Fruit fly (Drosophila melanogaster): ENCODE data around the gene CG1275.

Gene CG1275

dm6 chr3L:2243846-2244528 is 13.2 kb downstream of the CG1275 start, which contains the start of gene CG32301 (continued):
- TF ChIP-seq CG15514 (GFP tag; optimal IDR thresholded peaks at IDR 0.05): peak; percentile 43
- no peak for TF ChIP-seq tio (GFP tag; optimal IDR thresholded peaks at IDR 0.05)
- no peak for TF ChIP-seq Dref (GFP tag; IDR thresholded peaks at IDR 0.05)

dm6 chr3L:2237543-2238233 is 19.5 kb downstream of the CG1275 start, which contains the start of gene ACXD:
Gene ACXD, plus strand, starts transcription at chr3L:2237608.
- TF ChIP-seq CG17568 (GFP tag; optimal IDR thresholded peaks at IDR 0.05) (no peak), CG1792 (GFP tag; optimal IDR thresholded peaks at IDR 0.05) (no peak), CG5245 (GFP tag; optimal IDR thresholded peaks at IDR 0.05) (no peak), sd (tag; optimal IDR thresholded peaks at IDR 0.05) (peak; percentile 14), pan (optimal IDR thresholded peaks at IDR 0.05) (no peak), pan (GFP tag; optimal IDR thresholded peaks at IDR 0.05 in 1 of 2, IDR thresholded peaks at IDR 0.05 in 1 of 2) (peak in 1 of 2 experiments; percentile 32), CG7963 (GFP tag; IDR thresholded peaks at IDR 0.05; ENCODE audit: partially characterized antibody) (0 out of 3 replicates have a peak, but pooled peaks have one; percentile 20), cwo (GFP tag; optimal IDR thresholded peaks at IDR 0.05) (peak; percentile 9), Hey (tag; optimal IDR thresholded peaks at IDR 0.05) (peak; percentile 6), sug (tag; optimal IDR thresholded peaks at IDR 0.05) (peak; percentile 47), Lhr (GFP tag; optimal IDR thresholded peaks at IDR 0.05) (no peak), CG14667 (GFP tag; IDR thresholded peaks at IDR 0.05) (no peak), CG7745 (tag; optimal IDR thresholded peaks at IDR 0.05) (peak; percentile 88), Jarid2 (GFP tag; optimal IDR thresholded peaks at IDR 0.05) (peak; percentile 72), Nf-YA (GFP tag; IDR thresholded peaks at IDR 0.05) (0 out of 2 replicates have a peak, but pooled peaks have one; percentile 27), vnd (GFP tag; IDR thresholded peaks at IDR 0.05; ENCODE audit: partially characterized antibody) (peak; percentile 44; the same call in 1 of the 3 replicates), CG10654 (GFP tag; optimal IDR thresholded peaks at IDR 0.05) (no peak), CG34376 (GFP tag; optimal IDR thresholded peaks at IDR 0.05) (peak; percentile 66), row (GFP tag; IDR thresholded peaks at IDR 0.05) (0 out of 3 replicates have a peak, but pooled peaks have one; percentile 1), z (GFP tag; IDR thresholded peaks at IDR 0.05) (0 out of 3 replicates have a peak, but pooled peaks have one; percentile 12), esg (GFP tag; conservative IDR thresholded peaks at IDR 0.05) (no peak), Deaf1 (tag; optimal IDR thresholded peaks at IDR 0.05) (peak; percentile 59), mirr (GFP tag; optimal IDR thresholded peaks at IDR 0.05) (peak; percentile 4), CG5180 (GFP tag; optimal IDR thresholded peaks at IDR 0.05) (peak; percentile 71), Dbx (GFP tag; IDR thresholded peaks at IDR 0.05) (no peak), CG6765 (GFP tag; optimal IDR thresholded peaks at IDR 0.05) (no peak), crol (GFP tag; IDR thresholded peaks at IDR 0.05) (0 out of 2 replicates have a peak, but pooled peaks have one; percentile 14), CG12219 (GFP tag; optimal IDR thresholded peaks at IDR 0.05) (no peak), CG32532 (GFP tag; IDR thresholded peaks at IDR 0.05) (no peak), Elba2 (GFP tag; optimal IDR thresholded peaks at IDR 0.05) (no peak), exex (tag; optimal IDR thresholded peaks at IDR 0.05) (peak; percentile 95), GATAe (GFP tag; conservative IDR thresholded peaks at IDR 0.05) (peak; percentile 66), ro (GFP tag; IDR thresholded peaks at IDR 0.05) (no peak), lab (GFP tag; optimal IDR thresholded peaks at IDR 0.05) (peak; percentile 73), CG3726 (GFP tag; IDR thresholded peaks at IDR 0.05) (no peak), Ets65A (GFP tag) (peak; percentile 28), CG10543 (GFP tag; optimal IDR thresholded peaks at IDR 0.05) (peak; percentile 43)
